Fruit fly (Drosophila melanogaster) whole organism, embryonic: ENCODE results near the gene Cyt-c1.

Experiments
- Aef1 ChIP-seq: fragments of 200-800 bp; sonication (Bioruptor generic); IDR thresholded peaks from 3 replicates; pipeline ENCODE4 v1.3.6; 2022; ENCODE audit warnings: missing biosample characterization, missing genetic modification characterization
- CG11093 ChIP-seq: fragments of 200-800 bp; sonication (Bioruptor generic); IDR thresholded peaks from 3 replicates; pipeline ENCODE4 v1.3.6; 2022; ENCODE audit warnings: missing biosample characterization, missing genetic modification characterization
- CG11504 ChIP-seq: fragments of 200-800 bp; sonication (Bioruptor generic); optimal IDR thresholded peaks from 3 replicates; lab custom pipeline; 2019; ENCODE audit warnings: missing biosample characterization, mild to moderate bottlenecking, missing genetic modification characterization, moderate library complexity
- CG12071 ChIP-seq: fragments of 200-800 bp; sonication (Bioruptor generic); optimal IDR thresholded peaks from 3 replicates; lab custom pipeline; 2018; ENCODE audit warnings: missing biosample characterization, mild to moderate bottlenecking, missing genetic modification characterization
- CG1602 ChIP-seq: fragments of 200-800 bp; sonication (Bioruptor generic); optimal IDR thresholded peaks from 3 replicates; lab custom pipeline; 2016; ENCODE audit warnings: missing biosample characterization, missing genetic modification characterization
- CG16813 ChIP-seq: fragments of 200-800 bp; sonication (Bioruptor generic); IDR thresholded peaks from 3 replicates; pipeline ENCODE4 v1.3.6; 2022; ENCODE audit warnings: missing biosample characterization, missing genetic modification characterization; ENCODE audit not compliant: partially characterized antibody
- CG17568 ChIP-seq: fragments of 200-800 bp; sonication (Bioruptor generic); optimal IDR thresholded peaks from 2 replicates; lab custom pipeline; 2018; ENCODE audit warnings: missing biosample characterization, mild to moderate bottlenecking, missing genetic modification characterization, moderate library complexity
- CG17802 ChIP-seq: fragments of 200-800 bp; sonication (Bioruptor generic); optimal IDR thresholded peaks from 2 replicates; lab custom pipeline; 2018; ENCODE audit warnings: missing biosample characterization, mild to moderate bottlenecking, missing genetic modification characterization, moderate library complexity
- CG17829 ChIP-seq: fragments of 200-800 bp; optimal IDR thresholded peaks from 2 replicates; lab custom pipeline; 2019; ENCODE audit warnings: missing biosample characterization, mild to moderate bottlenecking, missing genetic modification characterization, moderate library complexity
- CG1792 ChIP-seq: fragments of 200-800 bp; sonication (Bioruptor generic); optimal IDR thresholded peaks from 2 replicates; lab custom pipeline; 2016; ENCODE audit warnings: missing biosample characterization, missing genetic modification characterization
- CG18599 ChIP-seq: fragments of 200-800 bp; sonication (Bioruptor generic); optimal IDR thresholded peaks from 3 replicates; lab custom pipeline; 2017; ENCODE audit warnings: missing biosample characterization, missing genetic modification characterization, mild to moderate bottlenecking, moderate library complexity, missing genetic modification reagents
- CG2116 ChIP-seq: fragments of 200-800 bp; sonication (Bioruptor generic); optimal IDR thresholded peaks from 3 replicates; lab custom pipeline; 2018; ENCODE audit warnings: missing biosample characterization, mild to moderate bottlenecking, missing genetic modification characterization
- CG32532 ChIP-seq: fragments of 200-800 bp; sonication (Bioruptor generic); IDR thresholded peaks from 2 replicates; pipeline ENCODE4 v1.3.6; 2022; ENCODE audit warnings: missing biosample characterization, missing genetic modification characterization
- CG4424 ChIP-seq: fragments of 200-800 bp; sonication (Bioruptor generic); optimal IDR thresholded peaks from 3 replicates; lab custom pipeline; 2016; ENCODE audit warnings: missing biosample characterization, missing genetic modification characterization
- CG5953 ChIP-seq: fragments of 200-800 bp; sonication (Bioruptor generic); IDR thresholded peaks from 2 replicates; pipeline ENCODE4 v1.3.6; 2022; ENCODE audit warnings: missing biosample characterization, missing genetic modification characterization
- Drgx ChIP-seq: fragments of 200-800 bp; sonication (Bioruptor generic); IDR thresholded peaks from 2 replicates; pipeline ENCODE4 v1.3.6; 2022; ENCODE audit warnings: missing biosample characterization, missing genetic modification characterization
- E2f1 ChIP-seq: fragments of 200-800 bp; sonication (Bioruptor generic); IDR thresholded peaks from 2 replicates; pipeline ENCODE4 v1.3.6; 2022; ENCODE audit warnings: missing biosample characterization, missing genetic modification characterization
- Ets65A ChIP-seq: fragments of 200-800 bp; sonication (Bioruptor generic); peaks from one replicate; lab custom pipeline; 2016; ENCODE audit warnings: missing biosample characterization, missing genetic modification characterization
- HLH3B ChIP-seq: fragments of 200-800 bp; sonication (Bioruptor generic); IDR thresholded peaks from 2 replicates; pipeline ENCODE4 v1.3.6; 2022; ENCODE audit warnings: missing biosample characterization, missing genetic modification characterization
- Lhr ChIP-seq: fragments of 200-800 bp; sonication (Bioruptor generic); optimal IDR thresholded peaks from 3 replicates; lab custom pipeline; 2017; ENCODE audit warnings: mild to moderate bottlenecking, missing biosample characterization, missing genetic modification reagents, missing genetic modification characterization
- Lpt ChIP-seq: fragments of >200 bp; optimal IDR thresholded peaks from 2 replicates; lab custom pipeline; 2018; ENCODE audit warnings: missing biosample characterization, missing genetic modification characterization
- Mrtf ChIP-seq: fragments of 200-800 bp; sonication (Bioruptor generic); IDR thresholded peaks from 3 replicates; pipeline ENCODE4 v1.3.6; 2022; ENCODE audit warnings: missing biosample characterization, missing genetic modification characterization
- cwo ChIP-seq: fragments of 200-800 bp; sonication (Bioruptor generic); optimal IDR thresholded peaks from 3 replicates; lab custom pipeline; 2017; ENCODE audit warnings: missing biosample characterization, missing genetic modification characterization, mild to moderate bottlenecking, moderate library complexity, missing genetic modification reagents
- da ChIP-seq: fragments of 200-800 bp; sonication (Bioruptor generic); optimal IDR thresholded peaks from 2 replicates; lab custom pipeline; 2016; ENCODE audit warnings: missing biosample characterization, missing genetic modification characterization
- en ChIP-seq: fragments of 200-800 bp; sonication (Bioruptor generic); optimal IDR thresholded peaks from 2 replicates; lab custom pipeline; 2016; ENCODE audit warnings: missing biosample characterization, missing genetic modification characterization
- fd96Cb ChIP-seq: fragments of 200-800 bp; sonication (Bioruptor generic); optimal IDR thresholded peaks from 2 replicates; lab custom pipeline; 2018; ENCODE audit warnings: missing biosample characterization, mild to moderate bottlenecking, missing genetic modification characterization, moderate library complexity
- jing ChIP-seq: fragments of 200-800 bp; sonication (Bioruptor generic); optimal IDR thresholded peaks from 2 replicates; lab custom pipeline; 2018; ENCODE audit warnings: missing biosample characterization, mild to moderate bottlenecking, missing genetic modification characterization
- lab ChIP-seq: fragments of 200-800 bp; sonication (Bioruptor generic); optimal IDR thresholded peaks from 3 replicates; lab custom pipeline; 2017; ENCODE audit warnings: missing biosample characterization, missing genetic modification characterization, mild to moderate bottlenecking, moderate library complexity, missing genetic modification reagents
- lbe ChIP-seq: fragments of 200-800 bp; sonication (Bioruptor generic); optimal IDR thresholded peaks from 2 replicates; lab custom pipeline; 2016; ENCODE audit warnings: missing biosample characterization, mild to moderate bottlenecking, missing genetic modification characterization
- lmd ChIP-seq: fragments of 200-800 bp; sonication (Bioruptor generic); IDR thresholded peaks from 2 replicates; pipeline ENCODE4 v1.3.6; 2022; ENCODE audit warnings: missing biosample characterization, missing genetic modification characterization
- pan ChIP-seq, 4 experiments: fragments of >200 bp in 3 of 4; fragments of 200-800 bp in 1 of 4; sonication (Bioruptor generic) in 1 of 4; optimal IDR thresholded peaks in 3 of 4; IDR thresholded peaks in 1 of 4; 2 replicates each; pipeline versions ENCODE4 v1.3.6 to Lab custom; 2017 to 2022; ENCODE audit warnings: missing biosample characterization in 2 of 4, missing genetic modification characterization in 2 of 4, mixed read lengths in 1 of 4
- pum ChIP-seq: fragments of 200-800 bp; sonication (Bioruptor generic); optimal IDR thresholded peaks from 2 replicates; lab custom pipeline; 2016; ENCODE audit warnings: missing biosample characterization, missing genetic modification characterization
- ranshi ChIP-seq: fragments of 200-800 bp; sonication (Bioruptor generic); IDR thresholded peaks from 2 replicates; pipeline ENCODE4 v1.3.6; 2022; ENCODE audit warnings: missing biosample characterization, missing genetic modification characterization
- sna ChIP-seq: fragments of 200-800 bp; sonication (Bioruptor generic); IDR thresholded peaks from 2 replicates; pipeline ENCODE4 v1.3.6; 2022; ENCODE audit warnings: missing biosample characterization, missing genetic modification characterization; ENCODE audit not compliant: partially characterized antibody
- so ChIP-seq: fragments of 200-800 bp; sonication (Bioruptor generic); IDR thresholded peaks from 3 replicates; pipeline ENCODE4 v1.3.6; 2022; ENCODE audit warnings: missing biosample characterization, missing genetic modification characterization
- tio ChIP-seq: fragments of 200-800 bp; sonication (Bioruptor generic); optimal IDR thresholded peaks from 2 replicates; lab custom pipeline; 2017; ENCODE audit warnings: missing biosample characterization, missing genetic modification characterization, inconsistent platforms
- zfh1 ChIP-seq: fragments of 200-800 bp; sonication (Bioruptor generic); IDR thresholded peaks from 3 replicates; pipeline ENCODE4 v1.3.6; 2022; ENCODE audit warnings: missing biosample characterization, missing genetic modification characterization

Cyt-c1 gene

dm6 chr3L:5367744-5368507 lies 7.9 kb downstream of the Cyt-c1 start, which contains the start of gene Pfdn4 (continued):
- TF ChIP-seq E2f1 (no peak), pan (optimal IDR thresholded peaks at IDR 0.05; lab: Kevin White, UChicago) (no peak), pan (GFP tag; optimal IDR thresholded peaks at IDR 0.05 in 1 of 2, IDR thresholded peaks at IDR 0.05 in 1 of 2) (no peak), CG4424 (GFP tag; lab: Kevin White, UChicago) (no peak), CG1602 (no peak), lbe (GFP tag; lab: Kevin White, UChicago) (peak; percentile 6)

dm6 chr3L:5372052-5372451 lies 12.0 kb downstream of the Cyt-c1 start:
- TF ChIP-seq Ets65A (GFP tag; lab: Kevin White, UChicago) (peak; percentile 90), sna (GFP tag; lab: Robert Waterston, UW) (no peak)

- no peak for TF ChIP-seq CG1602
- TF ChIP-seq CG1792 (GFP tag; lab: Kevin White, UChicago), result no peak
- TF ChIP-seq tio (GFP tag; lab: Kevin White, UChicago), result no peak
- TF ChIP-seq so (GFP tag; lab: Robert Waterston, UW), result no peak
- TF ChIP-seq CG17802 (tag; lab: Kevin White, UChicago), result no peak
- TF ChIP-seq en, result no peak
- TF ChIP-seq CG16813 (GFP tag; lab: Robert Waterston, UW), result no peak
- no peak for TF ChIP-seq CG17568 (GFP tag; lab: Kevin White, UChicago)
- no peak for TF ChIP-seq zfh1
- TF ChIP-seq CG11093, result no peak
- TF ChIP-seq CG12071, result no peak
- no peak for TF ChIP-seq Mrtf (GFP tag; lab: Robert Waterston, UW)
- no peak for TF ChIP-seq ranshi
- TF ChIP-seq da (GFP tag; lab: Kevin White, UChicago), result no peak
- TF ChIP-seq cwo (GFP tag; lab: Kevin White, UChicago), result no peak
- TF ChIP-seq Lpt, result no peak
- no peak for TF ChIP-seq CG32532 (GFP tag; lab: Robert Waterston, UW)
- TF ChIP-seq jing (GFP tag; lab: Kevin White, UChicago), result no peak
- no peak for TF ChIP-seq CG17829 (tag; lab: Kevin White, UChicago)
These were observed 22.7 kb downstream of the Cyt-c1 start, which contains the start of gene Ir64a for dm6 chr3L:5382721-5383120. Gene Ir64a (minus strand): TSS chr3L:5382821.

dm6 chr3L:5385762-5386161 lies 25.8 kb downstream of the Cyt-c1 start:
- no peak for TF ChIP-seq pum
- no peak for TF ChIP-seq CG2116 (GFP tag; lab: Kevin White, UChicago)
- TF ChIP-seq HLH3B (GFP tag; lab: Robert Waterston, UW), result 0 out of 2 replicates have a peak, but pooled peaks have one; percentile 33
- peak; percentile 46 for TF ChIP-seq CG11504 (tag; lab: Kevin White, UChicago)
- no peak for TF ChIP-seq CG5953 (GFP tag; lab: Robert Waterston, UW)
- TF ChIP-seq Drgx (GFP tag; lab: Robert Waterston, UW), result peak; percentile 68
- TF ChIP-seq lab (GFP tag; lab: Kevin White, UChicago), result peak; percentile 37
- TF ChIP-seq Aef1 (GFP tag; lab: Robert Waterston, UW), result peak; percentile 34; the same call in 1 of the 3 replicates
- 0 out of 2 replicates have a peak, but pooled peaks have one; percentile 6 for TF ChIP-seq lmd (GFP tag; lab: Robert Waterston, UW)
- TF ChIP-seq CG18599 (GFP tag; lab: Kevin White, UChicago), result peak; percentile 27
- no peak for TF ChIP-seq Lhr (GFP tag; lab: Kevin White, UChicago)
- peak; percentile 18 for TF ChIP-seq fd96Cb (tag; lab: Kevin White, UChicago)
